Worm (Caenorhabditis elegans) whole organism, L1 larva: Measurements from ENCODE around the gene nhr-46.

ENCODE experiments used
- C04F5.9 ChIP-seq: sonication (generic microtip); optimal IDR thresholded peaks from 2 replicates; lab custom pipeline; 2016; ENCODE audit warnings: missing genetic modification characterization, missing compliant biosample characterization
- F16B12.6 ChIP-seq: fragments of 150-350 bp; optimal IDR thresholded peaks from 2 replicates; lab custom pipeline; 2014; ENCODE audit warnings: missing biosample characterization, missing genetic modification characterization
- Y116A8C.19 ChIP-seq: sonication (generic microtip); optimal IDR thresholded peaks from 2 replicates; lab custom pipeline; 2016; ENCODE audit warnings: missing compliant biosample characterization, missing genetic modification characterization, borderline replicate concordance
- alr-1 ChIP-seq: fragments of 200-800 bp; sonication (Bioruptor generic); optimal IDR thresholded peaks from 2 replicates; lab custom pipeline; 2018; ENCODE audit warnings: borderline replicate concordance, mild to moderate bottlenecking, missing genetic modification characterization, missing compliant biosample characterization
- aly-2 ChIP-seq: fragments of 150-350 bp; optimal IDR thresholded peaks from 2 replicates; lab custom pipeline; 2014; ENCODE audit warnings: missing biosample characterization, missing genetic modification characterization
- ama-1 ChIP-seq: fragments of 150-350 bp; optimal IDR thresholded peaks from 2 replicates; lab custom pipeline; 2014
- ceh-63 ChIP-seq: fragments of 200-800 bp; sonication (Bioruptor generic); optimal IDR thresholded peaks from 2 replicates; lab custom pipeline; 2018; ENCODE audit warnings: mild to moderate bottlenecking, missing genetic modification characterization, missing compliant biosample characterization
- ceh-8 ChIP-seq: fragments of 200-800 bp; sonication (Bioruptor generic); optimal IDR thresholded peaks from 2 replicates; lab custom pipeline; 2018; ENCODE audit warnings: mild to moderate bottlenecking, missing genetic modification characterization, moderate library complexity, missing compliant biosample characterization
- ceh-90 ChIP-seq: sonication (generic microtip); optimal IDR thresholded peaks from 2 replicates; lab custom pipeline; 2016; ENCODE audit warnings: missing genetic modification characterization, missing compliant biosample characterization
- dpl-1 ChIP-seq, 3 experiments: fragments of 150-350 bp in 2 of 3; sonication (generic microtip) in 1 of 3; optimal IDR thresholded peaks; 2 replicates each; lab custom pipeline; 2014 to 2017; ENCODE audit warnings: missing biosample characterization in 3 of 3, missing genetic modification characterization in 3 of 3, missing genetic modification reagents in 3 of 3
- dsc-1 ChIP-seq: sonication (generic microtip); optimal IDR thresholded peaks from 2 replicates; lab custom pipeline; 2016; ENCODE audit warnings: mild to moderate bottlenecking, missing genetic modification characterization, missing compliant biosample characterization
- efl-1 ChIP-seq, 4 experiments: fragments of 150-350 bp; optimal IDR thresholded peaks in 3 of 4; peaks in 1 of 4; 1 replicate in 1 of 4; 2 replicates in 3 of 4; lab custom pipeline; 2014; ENCODE audit warnings: missing biosample characterization in 2 of 4, missing genetic modification characterization in 2 of 4, missing genetic modification reagents in 2 of 4
- elt-2 ChIP-seq: sonication (generic microtip); optimal IDR thresholded peaks from 2 replicates; lab custom pipeline; 2016; ENCODE audit warnings: missing genetic modification characterization, mild to moderate bottlenecking, inconsistent platforms, missing compliant biosample characterization, missing genetic modification reagents
- ets-5 ChIP-seq: fragments of 200-800 bp; sonication (Bioruptor generic); IDR thresholded peaks from 2 replicates; pipeline ENCODE4 v1.3.6; 2022; ENCODE audit warnings: missing genetic modification characterization, missing compliant biosample characterization
- fkh-10 ChIP-seq: sonication (generic microtip); optimal IDR thresholded peaks from 2 replicates; lab custom pipeline; 2017; ENCODE audit warnings: missing biosample characterization, missing genetic modification reagents, missing genetic modification characterization
- fos-1 ChIP-seq: fragments of 150-350 bp; optimal IDR thresholded peaks from 2 replicates; lab custom pipeline; 2014; ENCODE audit warnings: missing biosample characterization, missing genetic modification characterization
- hpl-2 ChIP-seq: fragments of 150-350 bp; optimal IDR thresholded peaks from 2 replicates; lab custom pipeline; 2014; ENCODE audit warnings: missing biosample characterization, missing genetic modification reagents, missing genetic modification characterization
- irx-1 ChIP-seq: sonication (generic microtip); optimal IDR thresholded peaks from 2 replicates; lab custom pipeline; 2016; ENCODE audit warnings: missing genetic modification characterization, missing compliant biosample characterization
- isw-1 ChIP-seq: fragments of 200-800 bp; sonication (Bioruptor generic); IDR thresholded peaks from 2 replicates; pipeline ENCODE4 v1.3.6; 2022; ENCODE audit warnings: missing genetic modification characterization, missing compliant biosample characterization
- jun-1 ChIP-seq: fragments of 150-350 bp; optimal IDR thresholded peaks from 2 replicates; lab custom pipeline; 2014; ENCODE audit warnings: missing biosample characterization, missing genetic modification reagents, missing genetic modification characterization
- lin-15B ChIP-seq: fragments of 150-350 bp; sonication (generic microtip); optimal IDR thresholded peaks from 3 replicates; lab custom pipeline; 2014; ENCODE audit warnings: missing biosample characterization, missing genetic modification characterization
- lsy-2 ChIP-seq, 2 experiments: fragments of 150-350 bp; optimal IDR thresholded peaks; 2 replicates each; lab custom pipeline; 2014; ENCODE audit warnings: missing biosample characterization in 2 of 2, missing genetic modification characterization in 2 of 2
- mdl-1 ChIP-seq, 2 experiments: fragments of 150-350 bp; optimal IDR thresholded peaks; 2 replicates each; lab custom pipeline; 2014 to 2017; ENCODE audit warnings: missing biosample characterization in 2 of 2, missing genetic modification characterization in 2 of 2, inconsistent platforms in 1 of 2
- mef-2 ChIP-seq: fragments of 150-350 bp; optimal IDR thresholded peaks from 2 replicates; lab custom pipeline; 2014; ENCODE audit warnings: missing biosample characterization, missing genetic modification characterization
- nhr-11 ChIP-seq: fragments of 150-350 bp; optimal IDR thresholded peaks from 2 replicates; lab custom pipeline; 2014; ENCODE audit warnings: missing biosample characterization, missing genetic modification characterization
- nhr-12 ChIP-seq: sonication (generic microtip); optimal IDR thresholded peaks from 2 replicates; lab custom pipeline; 2017; ENCODE audit warnings: missing biosample characterization, missing genetic modification characterization
- nhr-237 ChIP-seq: fragments of 150-350 bp; optimal IDR thresholded peaks from 2 replicates; lab custom pipeline; 2014; ENCODE audit warnings: missing biosample characterization, missing genetic modification characterization
- nhr-28 ChIP-seq: fragments of 150-350 bp; optimal IDR thresholded peaks from 2 replicates; lab custom pipeline; 2014; ENCODE audit warnings: missing biosample characterization, missing genetic modification characterization
- nhr-77 ChIP-seq: fragments of 150-350 bp; optimal IDR thresholded peaks from 2 replicates; lab custom pipeline; 2014; ENCODE audit warnings: missing biosample characterization, missing genetic modification characterization
- nhr-85 ChIP-seq: sonication (generic microtip); peaks from one replicate; lab custom pipeline; 2016; ENCODE audit warnings: missing genetic modification characterization, inconsistent platforms, missing compliant biosample characterization
- pax-3 ChIP-seq: fragments of 200-800 bp; sonication (Bioruptor generic); optimal IDR thresholded peaks from 2 replicates; lab custom pipeline; 2018; ENCODE audit warnings: mild to moderate bottlenecking, missing genetic modification characterization, moderate library complexity, missing compliant biosample characterization
- skn-1 ChIP-seq: fragments of 150-350 bp; optimal IDR thresholded peaks from 2 replicates; lab custom pipeline; 2014; ENCODE audit warnings: missing biosample characterization, missing genetic modification characterization
- snu-23 ChIP-seq: sonication (generic microtip); optimal IDR thresholded peaks from 2 replicates; lab custom pipeline; 2016; ENCODE audit warnings: missing genetic modification characterization, missing compliant biosample characterization
- sox-4 ChIP-seq: sonication (generic microtip); optimal IDR thresholded peaks from 2 replicates; lab custom pipeline; 2016; ENCODE audit warnings: missing genetic modification characterization, missing compliant biosample characterization
- sup-37 ChIP-seq: fragments of 200-800 bp; sonication (Bioruptor generic); optimal IDR thresholded peaks from 2 replicates; lab custom pipeline; 2018; ENCODE audit warnings: mild to moderate bottlenecking, missing genetic modification characterization, missing compliant biosample characterization
- tbx-2 ChIP-seq: sonication (generic microtip); optimal IDR thresholded peaks from 2 replicates; lab custom pipeline; 2016; ENCODE audit warnings: missing genetic modification characterization, missing compliant biosample characterization
- unc-62 ChIP-seq: fragments of 150-350 bp; optimal IDR thresholded peaks from 2 replicates; lab custom pipeline; 2014; ENCODE audit warnings: missing biosample characterization, missing genetic modification reagents, missing genetic modification characterization
- unc-98 ChIP-seq: fragments of 200-800 bp; sonication (Bioruptor generic); IDR thresholded peaks from 2 replicates; pipeline ENCODE4 v1.3.6; 2022; ENCODE audit warnings: missing genetic modification characterization, missing compliant biosample characterization
- zag-1 ChIP-seq: fragments of 150-350 bp; optimal IDR thresholded peaks from 2 replicates; lab custom pipeline; 2014; ENCODE audit warnings: missing biosample characterization, missing genetic modification characterization
- zip-4 ChIP-seq: fragments of 200-800 bp; sonication (Bioruptor generic); optimal IDR thresholded peaks from 2 replicates; lab custom pipeline; 2018; ENCODE audit warnings: mild to moderate bottlenecking, missing genetic modification characterization, moderate library complexity, missing compliant biosample characterization
- ztf-4 ChIP-seq: fragments of 150-350 bp; optimal IDR thresholded peaks from 2 replicates; lab custom pipeline; 2014; ENCODE audit warnings: missing biosample characterization, missing genetic modification characterization

Gene nhr-46

DNA sequence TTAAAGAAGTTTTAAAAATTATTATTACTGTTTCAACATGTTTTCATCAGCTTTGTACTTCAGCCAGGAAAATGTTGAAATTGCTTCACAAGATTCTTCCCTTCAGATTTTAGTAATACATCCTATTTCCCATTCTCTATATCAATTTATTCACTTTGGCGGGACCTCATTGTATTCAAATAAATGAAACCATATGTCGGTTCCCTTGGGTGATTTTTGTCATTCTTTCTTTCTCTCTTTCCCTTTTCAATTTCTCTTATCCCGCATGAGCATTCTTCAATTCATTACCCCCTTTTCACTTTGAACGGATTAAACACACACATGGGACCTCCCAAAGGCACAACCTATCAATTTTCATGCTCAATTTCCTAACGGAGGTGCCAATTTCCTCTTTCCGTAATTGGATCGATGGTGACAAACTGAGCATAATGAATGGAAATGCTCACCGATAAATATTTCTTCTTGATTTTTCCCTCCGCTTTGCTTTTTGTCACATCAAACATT lies 45.9 kb upstream of the nhr-46 start:
- TF ChIP-seq efl-1 (optimal IDR thresholded peaks at IDR 0.05; lab: Kevin White, UChicago) (no peak), efl-1 (GFP tag; optimal IDR thresholded peaks at IDR 0.05 in 1 of 2; lab: Kevin White, UChicago) (peak in 1 of 2 experiments; percentile 27), C04F5.9 (tag; lab: Kevin White, UChicago) (no peak), ceh-63 (GFP tag; lab: Kevin White, UChicago) (peak; percentile 64), elt-2 (tag; lab: Kevin White, UChicago) (no peak), dsc-1 (peak; percentile 91), lsy-2 (tag; optimal IDR thresholded peaks at IDR 0.05; lab: Kevin White, UChicago) (no peak)

DNA sequence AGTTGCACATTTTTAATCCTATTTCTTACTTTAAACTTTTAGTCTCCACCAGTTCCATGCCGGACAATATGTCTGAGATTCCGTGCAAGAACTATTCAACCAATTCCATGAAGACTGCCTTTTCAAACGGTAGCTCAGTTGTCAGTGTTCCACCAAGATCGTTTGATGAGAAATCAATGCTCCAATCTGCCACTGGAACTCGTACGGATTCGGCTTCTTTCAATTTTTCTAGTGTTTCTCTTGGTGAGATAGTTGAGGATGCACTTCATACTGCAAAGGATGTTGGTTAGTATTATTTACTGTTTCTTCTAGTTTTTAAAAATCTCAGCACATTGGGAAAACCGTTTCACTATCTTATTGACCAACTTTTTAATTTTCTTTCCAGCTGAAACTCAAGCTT lies 41.9 kb upstream of the nhr-46 start:
- no peak for TF ChIP-seq ztf-4 (tag; lab: Kevin White, UChicago)
- no peak for TF ChIP-seq unc-98 (GFP tag; lab: Robert Waterston, UW)
- no peak for TF ChIP-seq unc-62 (GFP tag; lab: Kevin White, UChicago)
- no peak for TF ChIP-seq mdl-1 (tag; optimal IDR thresholded peaks at IDR 0.05; lab: Kevin White, UChicago)
- no peak for TF ChIP-seq ceh-8
- no peak for TF ChIP-seq skn-1 (tag; lab: Kevin White, UChicago)
- TF ChIP-seq nhr-11 (tag; lab: Kevin White, UChicago): no peak
- no peak for TF ChIP-seq alr-1 (tag; lab: Kevin White, UChicago)
- no peak for TF ChIP-seq ama-1
- TF ChIP-seq mef-2: no peak
- TF ChIP-seq lin-15B (tag; lab: Kevin White, UChicago): no peak
- no peak for TF ChIP-seq snu-23
- no peak for TF ChIP-seq ceh-90 (tag; lab: Kevin White, UChicago)
- no peak for TF ChIP-seq nhr-85 (tag; lab: Kevin White, UChicago)
- no peak for TF ChIP-seq tbx-2 (tag; lab: Kevin White, UChicago)
- TF ChIP-seq sup-37 (GFP tag; lab: Kevin White, UChicago): no peak
- TF ChIP-seq sox-4: no peak

ce11 chrIV:5797153-5797552 lies 39.5 kb upstream of the nhr-46 start, which contains the start of gene C31H1.1:
Gene C31H1.1 (plus strand): TSS chrIV:5797453.
- TF ChIP-seq fkh-10 (GFP tag; lab: Kevin White, UChicago) (no peak), isw-1 (GFP tag; lab: Robert Waterston, UW) (no peak), hpl-2 (GFP tag; lab: Kevin White, UChicago) (no peak), sup-37 (GFP tag; lab: Kevin White, UChicago) (no peak), F16B12.6 (tag; lab: Kevin White, UChicago) (no peak), ets-5 (GFP tag; lab: Robert Waterston, UW) (no peak), zag-1 (tag; lab: Kevin White, UChicago) (no peak), dsc-1 (no peak), sox-4 (no peak)

- TF ChIP-seq aly-2 (tag; lab: Kevin White, UChicago) (no peak), nhr-77 (tag; lab: Kevin White, UChicago) (no peak), nhr-28 (no peak), pax-3 (tag; lab: Kevin White, UChicago) (no peak), dsc-1 (no peak)
Observed at ce11 chrIV:5796694-5797093, 39.0 kb upstream of the nhr-46 start, which contains the start of gene C31H1.5. Gene C31H1.5 (minus strand): TSS chrIV:5796794.

ce11 chrIV:5795495-5795894 lies 37.8 kb upstream of the nhr-46 start:
- TF ChIP-seq fos-1 (tag; lab: Kevin White, UChicago) (no peak), dpl-1 (GFP tag; optimal IDR thresholded peaks at IDR 0.05; lab: Kevin White, UChicago) (no peak), jun-1 (tag; lab: Kevin White, UChicago) (no peak), tbx-2 (tag; lab: Kevin White, UChicago) (no peak), dsc-1 (no peak), zip-4 (GFP tag; lab: Kevin White, UChicago) (no peak), Y116A8C.19 (tag; lab: Kevin White, UChicago) (no peak), nhr-237 (tag; lab: Kevin White, UChicago) (no peak), nhr-12 (no peak), fkh-10 (GFP tag; lab: Kevin White, UChicago) (no peak), skn-1 (tag; lab: Kevin White, UChicago) (no peak), aly-2 (tag; lab: Kevin White, UChicago) (no peak), irx-1 (tag; lab: Kevin White, UChicago) (no peak)
